Worm (Caenorhabditis elegans) whole organism, L4 larva: ENCODE measurements around the gene C08F1.11.

Experiments used
- daf-8 ChIP-seq: fragments of 200-800 bp; sonication (Bioruptor generic); IDR thresholded peaks from 2 replicates; pipeline ENCODE4 v1.3.6; 2022; ENCODE audit warnings: missing genetic modification characterization, missing compliant biosample characterization
- lin-15B ChIP-seq: fragments of 150-350 bp; sonication (generic microtip); optimal IDR thresholded peaks from 3 replicates; lab custom pipeline; 2014; ENCODE audit warnings: missing biosample characterization, missing genetic modification characterization
- lin-39 ChIP-seq: fragments of 150-350 bp; optimal IDR thresholded peaks from 2 replicates; lab custom pipeline; 2014; ENCODE audit warnings: missing biosample characterization, missing genetic modification reagents, missing genetic modification characterization
- nhr-77 ChIP-seq: fragments of 150-350 bp; optimal IDR thresholded peaks from 2 replicates; lab custom pipeline; 2014; ENCODE audit warnings: missing biosample characterization, missing genetic modification characterization
- unc-62 ChIP-seq, 3 experiments: fragments of 150-350 bp in 1 of 3; sonication (generic microtip); optimal IDR thresholded peaks in 2 of 3; peaks in 1 of 3; 1 replicate in 1 of 3; 2 replicates in 2 of 3; lab custom pipeline; 2014 to 2017; ENCODE audit warnings: missing biosample characterization in 3 of 3, missing genetic modification characterization in 3 of 3, missing genetic modification reagents in 3 of 3, missing genotype in 1 of 3

DNA sequence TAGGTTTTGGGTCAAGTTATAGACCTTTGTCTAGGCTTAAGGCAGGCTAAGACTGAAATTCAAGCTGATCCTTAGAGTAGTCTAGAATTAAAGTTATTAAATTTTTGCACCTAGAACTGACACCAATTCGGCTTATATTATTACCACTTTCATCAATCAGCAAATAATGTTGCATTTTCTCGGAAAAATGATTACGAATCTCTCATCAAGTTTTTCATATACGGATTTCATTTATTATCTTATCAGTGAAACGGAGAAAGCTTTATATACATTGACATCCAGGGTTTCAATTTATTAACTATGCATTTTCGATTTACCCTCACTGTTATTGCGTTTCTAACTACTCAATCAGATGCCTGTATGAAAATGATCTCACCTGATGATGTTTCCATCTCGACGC, 43.5 kb downstream of the C08F1.11 start, which contains the start of gene K07G6.1:
- TF ChIP-seq nhr-77 (tag; lab: Kevin White, UChicago): no peak
- TF ChIP-seq unc-62 (GFP tag; optimal IDR thresholded peaks at IDR 0.05 in 1 of 2; lab: Kevin White, UChicago): no peak
- TF ChIP-seq unc-62 (tag; optimal IDR thresholded peaks at IDR 0.05; lab: Kevin White, UChicago): no peak
- TF ChIP-seq lin-39 (tag; lab: Kevin White, UChicago): no peak
- no peak for TF ChIP-seq daf-8 (GFP tag; lab: Robert Waterston, UW)
- no peak for TF ChIP-seq lin-15B (tag; lab: Kevin White, UChicago)
